Worm (Caenorhabditis elegans) whole organism, midembryonic: ENCODE data around the gene let-418.

Experiments
- T22C8.4 ChIP-seq: fragments of 200-800 bp; sonication (Bioruptor generic); IDR thresholded peaks from 2 replicates; pipeline ENCODE4 v1.3.6; 2022; ENCODE audit warnings: missing genetic modification characterization, missing compliant biosample characterization
- cog-1 ChIP-seq: sonication (generic microtip); optimal IDR thresholded peaks from 2 replicates; lab custom pipeline; 2016; ENCODE audit warnings: missing genetic modification characterization, missing compliant biosample characterization
- flt-1 ChIP-seq: fragments of 200-800 bp; sonication (Bioruptor generic); IDR thresholded peaks from 2 replicates; pipeline ENCODE4 v1.3.6; 2022; ENCODE audit warnings: missing genetic modification characterization, missing compliant biosample characterization
- klf-2 ChIP-seq: fragments of 200-800 bp; sonication (Bioruptor generic); conservative IDR thresholded peaks from 2 replicates; pipeline ENCODE4 v1.3.6; 2022; ENCODE audit warnings: missing genetic modification reagents, missing genetic modification characterization, missing compliant biosample characterization
- med-1 ChIP-seq: sonication (generic microtip); optimal IDR thresholded peaks from 2 replicates; lab custom pipeline; 2017; ENCODE audit warnings: missing genetic modification characterization, mild to moderate bottlenecking, missing compliant biosample characterization, antibody characterized with exemption, missing genetic modification reagents; ENCODE audit not compliant: insufficient read depth
- ref-1 ChIP-seq: fragments of 200-800 bp; sonication (Bioruptor generic); conservative IDR thresholded peaks from 2 replicates; pipeline ENCODE4 v1.3.6; 2022; ENCODE audit warnings: missing genetic modification reagents, missing genetic modification characterization, missing compliant biosample characterization
- tab-1 ChIP-seq: fragments of 200-800 bp; sonication (Bioruptor generic); IDR thresholded peaks from 2 replicates; pipeline ENCODE4 v1.3.6; 2022; ENCODE audit warnings: missing genetic modification characterization, missing compliant biosample characterization
- ztf-23 ChIP-seq: fragments of 200-800 bp; sonication (Bioruptor generic); IDR thresholded peaks from 2 replicates; pipeline ENCODE4 v1.3.6; 2022; ENCODE audit warnings: missing genetic modification reagents, missing genetic modification characterization, missing compliant biosample characterization
- ztf-29 ChIP-seq: fragments of 200-800 bp; sonication (Bioruptor generic); IDR thresholded peaks from 2 replicates; pipeline ENCODE4 v1.3.6; 2022; ENCODE audit warnings: missing genetic modification reagents, missing genetic modification characterization, missing compliant biosample characterization

let-418 gene

ce11 chrV:5792031-5792430 is 34.6 kb upstream of the let-418 start, which contains the start of gene ZC250.2:
Gene ZC250.2, plus strand, starts transcription at chrV:5792331.
- TF ChIP-seq klf-2 (no peak), ztf-23 (GFP tag; lab: Robert Waterston, UW) (no peak), ref-1 (GFP tag; lab: Robert Waterston, UW) (no peak), flt-1 (GFP tag; lab: Robert Waterston, UW) (no peak), tab-1 (GFP tag; lab: Robert Waterston, UW) (no peak), T22C8.4 (GFP tag; lab: Robert Waterston, UW) (no peak), med-1 (no peak), cog-1 (tag; lab: Kevin White, UChicago) (no peak), ztf-29 (GFP tag; lab: Robert Waterston, UW) (no peak)

DNA sequence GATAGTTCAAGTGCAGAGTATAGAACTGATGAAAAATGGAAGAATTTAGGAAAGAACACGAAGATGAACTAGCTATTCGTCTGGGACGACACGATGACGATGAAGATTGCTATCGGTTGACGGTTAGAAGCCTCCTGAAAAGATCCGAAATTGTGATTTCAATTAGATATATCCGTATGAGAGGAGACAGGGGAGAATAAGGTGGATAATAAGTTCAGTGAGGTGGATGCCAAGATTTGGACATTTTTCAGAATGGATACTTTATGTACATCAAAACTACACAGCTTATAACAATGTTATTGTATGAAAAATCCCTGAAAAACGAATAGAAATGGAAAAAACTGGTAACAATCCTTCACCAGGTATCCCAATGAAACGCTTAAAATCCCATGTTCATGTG is 28.5 kb upstream of the let-418 start, which contains the start of gene nstp-3:
TSS of gene nstp-3 (minus strand) at position 101 of the 400 bp plus-strand sequence.
- TF ChIP-seq cog-1 (tag; lab: Kevin White, UChicago), result no peak
- no peak for TF ChIP-seq ztf-23 (GFP tag; lab: Robert Waterston, UW)
- no peak for TF ChIP-seq ztf-29 (GFP tag; lab: Robert Waterston, UW)
- TF ChIP-seq klf-2, result no peak
- no peak for TF ChIP-seq ref-1 (GFP tag; lab: Robert Waterston, UW)
- TF ChIP-seq med-1, result no peak
- no peak for TF ChIP-seq flt-1 (GFP tag; lab: Robert Waterston, UW)
- TF ChIP-seq T22C8.4 (GFP tag; lab: Robert Waterston, UW), result no peak
- no peak for TF ChIP-seq tab-1 (GFP tag; lab: Robert Waterston, UW)

- TF ChIP-seq klf-2 (no peak), T22C8.4 (GFP tag; lab: Robert Waterston, UW) (no peak), ref-1 (GFP tag; lab: Robert Waterston, UW) (no peak), ztf-23 (GFP tag; lab: Robert Waterston, UW) (no peak), ztf-29 (GFP tag; lab: Robert Waterston, UW) (no peak), tab-1 (GFP tag; lab: Robert Waterston, UW) (no peak), flt-1 (GFP tag; lab: Robert Waterston, UW) (no peak), cog-1 (tag; lab: Kevin White, UChicago) (no peak), med-1 (no peak)
Observed at ce11 chrV:5799373-5799772, 27.3 kb upstream of the let-418 start, which contains the start of gene cyn-17. Gene cyn-17, plus strand, starts transcription at chrV:5799673.

DNA sequence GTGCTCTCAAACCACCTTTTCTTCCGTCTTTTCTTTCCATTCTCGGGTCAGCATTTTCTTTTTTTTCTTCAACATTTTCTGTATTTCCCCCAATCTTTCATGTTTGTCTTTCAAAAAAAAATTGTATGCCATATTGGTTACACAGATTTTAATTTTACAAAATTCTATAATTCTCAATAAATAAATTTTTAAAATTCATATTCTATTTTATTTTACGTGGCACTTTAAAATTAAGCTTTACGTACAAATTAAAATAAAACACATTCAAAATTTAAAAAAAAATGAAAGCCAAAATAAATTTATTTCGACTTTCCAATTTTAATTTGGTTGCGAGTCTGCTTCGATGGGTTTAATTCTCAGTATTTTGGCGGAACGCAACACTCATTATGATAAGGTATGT is 21.2 kb upstream of the let-418 start, which contains the start of gene ZC250.5:
TSS of gene ZC250.5 (plus strand) at position 301 of the 400 bp plus-strand sequence.
- TF ChIP-seq flt-1 (GFP tag; lab: Robert Waterston, UW) (no peak), med-1 (no peak), klf-2 (no peak), ref-1 (GFP tag; lab: Robert Waterston, UW) (no peak), tab-1 (GFP tag; lab: Robert Waterston, UW) (no peak), T22C8.4 (GFP tag; lab: Robert Waterston, UW) (no peak)

ce11 chrV:5813060-5813659 is 13.5 kb upstream of the let-418 start, which contains the start of gene ZC250.4:
Gene ZC250.4, minus strand, starts transcription at chrV:5813137.
- TF ChIP-seq cog-1 (tag; lab: Kevin White, UChicago) (no peak), med-1 (no peak), klf-2 (no peak), tab-1 (GFP tag; lab: Robert Waterston, UW) (no peak), flt-1 (GFP tag; lab: Robert Waterston, UW) (no peak), ref-1 (GFP tag; lab: Robert Waterston, UW) (no peak), T22C8.4 (GFP tag; lab: Robert Waterston, UW) (no peak), ztf-29 (GFP tag; lab: Robert Waterston, UW) (no peak), ztf-23 (GFP tag; lab: Robert Waterston, UW) (no peak)

- TF ChIP-seq tab-1 (GFP tag; lab: Robert Waterston, UW) (no peak), ztf-23 (GFP tag; lab: Robert Waterston, UW) (no peak), ref-1 (GFP tag; lab: Robert Waterston, UW) (no peak), klf-2 (no peak), med-1 (no peak), T22C8.4 (GFP tag; lab: Robert Waterston, UW) (no peak), ztf-29 (GFP tag; lab: Robert Waterston, UW) (no peak), flt-1 (GFP tag; lab: Robert Waterston, UW) (no peak), cog-1 (tag; lab: Kevin White, UChicago) (no peak)
Observed at ce11 chrV:5816470-5817061, 10.1 kb upstream of the let-418 start.

DNA sequence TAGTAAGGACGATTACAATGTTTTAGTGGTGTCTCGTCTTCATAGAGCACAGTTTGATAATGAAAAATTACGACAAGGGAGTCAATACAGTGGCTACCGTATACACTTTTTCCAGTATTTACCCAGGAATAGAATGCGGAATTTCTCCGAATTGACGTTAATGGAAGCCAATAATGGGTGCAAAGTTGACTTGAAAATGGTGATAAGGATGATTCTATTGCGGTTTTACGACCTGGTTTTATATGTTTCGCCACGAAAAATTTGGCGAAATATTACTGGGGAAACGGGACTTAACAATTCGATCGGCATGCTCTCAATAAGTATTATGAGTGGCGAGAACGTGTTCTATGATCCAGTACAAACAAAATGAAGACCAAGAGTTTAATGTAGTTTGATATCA is 6.7 kb upstream of the let-418 start:
- TF ChIP-seq ztf-23 (GFP tag; lab: Robert Waterston, UW) (no peak), med-1 (no peak)

DNA sequence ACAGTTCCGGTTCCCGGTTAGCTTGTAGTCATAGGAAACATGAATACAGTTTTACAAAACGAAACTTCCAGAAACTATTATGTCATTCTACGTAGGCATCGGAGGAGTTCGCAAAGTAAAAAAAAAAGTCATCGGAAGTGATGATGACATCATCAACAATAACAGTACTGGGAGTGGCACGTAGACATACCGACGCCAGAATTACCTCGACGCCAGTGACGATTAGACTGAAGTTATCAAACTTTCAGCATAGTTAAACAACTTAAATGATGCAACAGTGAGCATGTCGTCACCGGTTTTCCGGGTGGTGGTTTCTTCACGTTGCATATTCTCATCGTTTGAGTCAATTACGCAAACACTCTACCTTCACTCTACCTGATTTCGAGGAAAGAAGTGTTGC is 6.2 kb upstream of the let-418 start:
- no peak for TF ChIP-seq ztf-23 (GFP tag; lab: Robert Waterston, UW)
- no peak for TF ChIP-seq cog-1 (tag; lab: Kevin White, UChicago)
- no peak for TF ChIP-seq ref-1 (GFP tag; lab: Robert Waterston, UW)
- no peak for TF ChIP-seq klf-2
- TF ChIP-seq med-1, result no peak
- no peak for TF ChIP-seq tab-1 (GFP tag; lab: Robert Waterston, UW)
- TF ChIP-seq T22C8.4 (GFP tag; lab: Robert Waterston, UW), result no peak
- no peak for TF ChIP-seq ztf-29 (GFP tag; lab: Robert Waterston, UW)
- TF ChIP-seq flt-1 (GFP tag; lab: Robert Waterston, UW), result no peak

ce11 chrV:5821451-5822143 is 5.0 kb upstream of the let-418 start:
- TF ChIP-seq T22C8.4 (GFP tag; lab: Robert Waterston, UW) (no peak), med-1 (no peak), klf-2 (no peak), ztf-23 (GFP tag; lab: Robert Waterston, UW) (no peak)
